Worm (Caenorhabditis elegans) whole organism, L3 larva: ENCODE data around the gene gmps-1.

ENCODE experiments used
- ZK546.5 ChIP-seq: sonication (generic microtip); optimal IDR thresholded peaks from 2 replicates; lab custom pipeline; 2017; ENCODE audit warnings: missing biosample characterization, missing genetic modification characterization
- elt-2 ChIP-seq: sonication (generic microtip); optimal IDR thresholded peaks from 2 replicates; lab custom pipeline; 2016; ENCODE audit warnings: missing genetic modification reagents, mild to moderate bottlenecking, missing genetic modification characterization, missing compliant biosample characterization
- elt-3 ChIP-seq, 3 experiments: fragments of 150-350 bp in 1 of 3; sonication (generic microtip) in 2 of 3; optimal IDR thresholded peaks; 2 replicates in 2 of 3; 4 replicates in 1 of 3; lab custom pipeline; 2014 to 2017; ENCODE audit warnings: missing biosample characterization in 3 of 3, missing genetic modification characterization in 3 of 3
- hmg-11 ChIP-seq: sonication (generic microtip); optimal IDR thresholded peaks from 2 replicates; lab custom pipeline; 2016; ENCODE audit warnings: missing genetic modification characterization, missing compliant biosample characterization
- mdl-1 ChIP-seq: fragments of 150-350 bp; optimal IDR thresholded peaks from 2 replicates; lab custom pipeline; 2014; ENCODE audit warnings: missing biosample characterization, missing genetic modification characterization
- nfya-1 ChIP-seq: sonication (generic microtip); optimal IDR thresholded peaks from 2 replicates; lab custom pipeline; 2017; ENCODE audit warnings: missing genetic modification characterization, mild to moderate bottlenecking, missing compliant biosample characterization, antibody characterized with exemption, moderate library complexity; ENCODE audit not compliant: insufficient read depth
- nhr-12 ChIP-seq: fragments of 150-350 bp; optimal IDR thresholded peaks from 2 replicates; lab custom pipeline; 2014; ENCODE audit warnings: missing biosample characterization, missing genetic modification characterization
- nhr-237 ChIP-seq: fragments of 150-350 bp; optimal IDR thresholded peaks from 2 replicates; lab custom pipeline; 2014; ENCODE audit warnings: missing biosample characterization, missing genetic modification characterization
- unc-62 ChIP-seq: fragments of 150-350 bp; sonication (generic microtip); optimal IDR thresholded peaks from 4 replicates; lab custom pipeline; 2014; ENCODE audit warnings: missing biosample characterization, missing genetic modification reagents, missing genetic modification characterization
- ztf-4 ChIP-seq: fragments of 150-350 bp; optimal IDR thresholded peaks from 2 replicates; lab custom pipeline; 2014; ENCODE audit warnings: missing biosample characterization, missing genetic modification characterization

DNA sequence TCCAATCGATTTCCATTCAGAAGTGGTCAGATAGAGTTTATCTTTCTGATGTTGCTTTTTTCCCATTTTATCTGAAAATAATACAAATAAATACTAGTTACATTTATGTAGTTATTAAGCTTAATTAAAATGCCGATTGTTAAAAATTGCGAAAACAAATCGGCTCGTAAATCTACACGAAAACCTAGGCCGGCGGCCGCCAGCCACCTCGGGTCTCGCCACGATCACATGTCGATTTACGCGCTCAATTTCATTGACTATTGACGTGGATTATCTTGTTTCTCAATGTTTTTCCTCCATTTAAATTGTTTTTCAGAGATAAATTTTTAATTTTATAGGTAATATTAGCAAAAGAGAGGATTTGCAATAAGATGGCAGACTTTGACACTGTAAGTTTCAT is 4.0 kb upstream of the gmps-1 start, which contains the start of the genes cyn-4 and copz-1:
- peak; percentile 60 for TF ChIP-seq hmg-11
- no peak for TF ChIP-seq mdl-1 (tag; lab: Kevin White, UChicago)
- no peak for TF ChIP-seq ZK546.5 (tag; lab: Kevin White, UChicago)
- TF ChIP-seq nhr-237 = no peak
- TF ChIP-seq ztf-4 (tag; lab: Kevin White, UChicago) = no peak
- TF ChIP-seq nhr-12 = no peak
- no peak for TF ChIP-seq unc-62 (GFP tag; lab: Kevin White, UChicago)
- TF ChIP-seq elt-2 (tag; lab: Kevin White, UChicago) = peak; percentile 29
- no peak for TF ChIP-seq elt-3 (tag; optimal IDR thresholded peaks at IDR 0.05; lab: Kevin White, UChicago)
- peak; percentile 90 for TF ChIP-seq nfya-1 (tag; lab: Kevin White, UChicago)
